Fruit fly (Drosophila melanogaster) whole organism, embryonic: ENCODE data around the gene rictor.

Experiments
- Atf3 ChIP-seq: fragments of 200-800 bp; sonication (Bioruptor generic); optimal IDR thresholded peaks from 3 replicates; lab custom pipeline; 2016; ENCODE audit warnings: missing biosample characterization, missing genetic modification characterization
- CG10274 ChIP-seq: fragments of 200-800 bp; sonication (Bioruptor generic); optimal IDR thresholded peaks from 3 replicates; lab custom pipeline; 2017; ENCODE audit warnings: missing biosample characterization, mild to moderate bottlenecking, missing genetic modification characterization
- CG12219 ChIP-seq: fragments of 200-800 bp; sonication (Bioruptor generic); optimal IDR thresholded peaks from 3 replicates; lab custom pipeline; 2018; ENCODE audit warnings: missing biosample characterization, mild to moderate bottlenecking, missing genetic modification characterization
- CG15011 ChIP-seq: fragments of 200-800 bp; sonication (Bioruptor generic); optimal IDR thresholded peaks from 3 replicates; lab custom pipeline; 2018; ENCODE audit warnings: missing biosample characterization, mild to moderate bottlenecking, missing genetic modification characterization
- CG15601 ChIP-seq: fragments of 200-800 bp; sonication (Bioruptor generic); optimal IDR thresholded peaks from 3 replicates; lab custom pipeline; 2019; ENCODE audit warnings: missing biosample characterization, mild to moderate bottlenecking, missing genetic modification characterization, moderate library complexity
- CG1602 ChIP-seq: fragments of 200-800 bp; sonication (Bioruptor generic); optimal IDR thresholded peaks from 3 replicates; lab custom pipeline; 2016; ENCODE audit warnings: missing biosample characterization, missing genetic modification characterization
- CG1792 ChIP-seq: fragments of 200-800 bp; sonication (Bioruptor generic); optimal IDR thresholded peaks from 2 replicates; lab custom pipeline; 2016; ENCODE audit warnings: missing biosample characterization, missing genetic modification characterization
- CG2889 ChIP-seq: fragments of 200-800 bp; sonication (Bioruptor generic); IDR thresholded peaks from 3 replicates; pipeline ENCODE4 v1.3.6; 2022; ENCODE audit warnings: missing biosample characterization, missing genetic modification characterization
- CG33213 ChIP-seq: fragments of 200-800 bp; sonication (Bioruptor generic); optimal IDR thresholded peaks from 3 replicates; lab custom pipeline; 2016; ENCODE audit warnings: missing biosample characterization, missing genetic modification characterization
- CG3726 ChIP-seq: fragments of 200-800 bp; sonication (Bioruptor generic); IDR thresholded peaks from 3 replicates; pipeline ENCODE4, ENCODE4 v1.3.6; 2022; ENCODE audit warnings: missing biosample characterization, missing genetic modification characterization
- CG42726 ChIP-seq: fragments of 200-800 bp; sonication (Bioruptor generic); IDR thresholded peaks from 2 replicates; pipeline ENCODE4 v1.3.6; 2022; ENCODE audit warnings: missing biosample characterization, missing genetic modification characterization; ENCODE audit not compliant: partially characterized antibody
- CG4617 ChIP-seq: fragments of 200-800 bp; sonication (Bioruptor generic); optimal IDR thresholded peaks from 3 replicates; lab custom pipeline; 2016; ENCODE audit warnings: missing biosample characterization, missing genetic modification characterization, borderline replicate concordance
- CG4730 ChIP-seq: fragments of 200-800 bp; sonication (Bioruptor generic); IDR thresholded peaks from 2 replicates; pipeline ENCODE4 v1.3.6; 2022; ENCODE audit warnings: missing biosample characterization, missing genetic modification characterization
- CG6683 ChIP-seq: fragments of 200-800 bp; sonication (Bioruptor generic); optimal IDR thresholded peaks from 2 replicates; lab custom pipeline; 2017; ENCODE audit warnings: missing biosample characterization, mild to moderate bottlenecking, missing genetic modification characterization, missing genetic modification reagents
- CG7987 ChIP-seq: fragments of 200-800 bp; sonication (Bioruptor generic); optimal IDR thresholded peaks from 2 replicates; lab custom pipeline; 2018; ENCODE audit warnings: missing biosample characterization, mild to moderate bottlenecking, missing genetic modification characterization, moderate library complexity
- CG8089 ChIP-seq: fragments of 200-800 bp; sonication (Bioruptor generic); optimal IDR thresholded peaks from 3 replicates; lab custom pipeline; 2016; ENCODE audit warnings: missing biosample characterization, missing genetic modification characterization
- CG8765 ChIP-seq: fragments of 200-800 bp; sonication (Bioruptor generic); IDR thresholded peaks from 2 replicates; pipeline ENCODE4 v1.3.6; 2022; ENCODE audit warnings: missing biosample characterization, missing genetic modification characterization
- CkIIα-i1 ChIP-seq: fragments of 200-800 bp; sonication (Bioruptor generic); IDR thresholded peaks from 2 replicates; pipeline ENCODE4 v1.3.6; 2022; ENCODE audit warnings: missing biosample characterization, missing genetic modification characterization
- Dfd ChIP-seq, 2 experiments: fragments of >200 bp; optimal IDR thresholded peaks; 2 replicates each; lab custom pipeline; 2017; ENCODE audit warnings: missing biosample characterization in 2 of 2, missing genetic modification characterization in 2 of 2
- Dref ChIP-seq: fragments of 200-800 bp; sonication (Bioruptor generic); IDR thresholded peaks from 2 replicates; pipeline ENCODE4 v1.3.6; 2022; ENCODE audit warnings: missing biosample characterization, missing genetic modification characterization
- HLH4C ChIP-seq: fragments of 200-800 bp; sonication (Bioruptor generic); IDR thresholded peaks from 3 replicates; pipeline ENCODE4 v1.3.6; 2022; ENCODE audit warnings: missing biosample characterization, missing genetic modification characterization; ENCODE audit not compliant: partially characterized antibody
- Hmr ChIP-seq: fragments of 200-800 bp; sonication (Bioruptor generic); optimal IDR thresholded peaks from 3 replicates; lab custom pipeline; 2017; ENCODE audit warnings: mild to moderate bottlenecking, missing biosample characterization, missing genetic modification reagents, missing genetic modification characterization
- Hr39 ChIP-seq: fragments of >200 bp; optimal IDR thresholded peaks from 2 replicates; lab custom pipeline; 2017
- MTF-1 ChIP-seq: fragments of 200-800 bp; sonication (Bioruptor generic); optimal IDR thresholded peaks from 2 replicates; lab custom pipeline; 2018; ENCODE audit warnings: missing biosample characterization, mild to moderate bottlenecking, missing genetic modification characterization, borderline replicate concordance
- Sry-δ ChIP-seq: fragments of 200-800 bp; sonication (Bioruptor generic); optimal IDR thresholded peaks from 2 replicates; lab custom pipeline; 2016; ENCODE audit warnings: missing biosample characterization, missing genetic modification characterization
- Stat92E ChIP-seq, 3 experiments: fragments of >200 bp in 2 of 3; fragments of 200-800 bp in 1 of 3; sonication (Bioruptor generic) in 1 of 3; optimal IDR thresholded peaks; 2 replicates each; lab custom pipeline; 2017 to 2019; ENCODE audit warnings: missing biosample characterization in 3 of 3, missing genetic modification characterization in 3 of 3, mild to moderate bottlenecking in 1 of 3, moderate library complexity in 1 of 3
- Usf ChIP-seq: fragments of 200-800 bp; sonication (Bioruptor generic); optimal IDR thresholded peaks from 2 replicates; lab custom pipeline; 2017; ENCODE audit warnings: missing genotype, missing biosample characterization, missing genetic modification characterization
- Vsx1 ChIP-seq: fragments of 200-800 bp; sonication (Bioruptor generic); optimal IDR thresholded peaks from 2 replicates; lab custom pipeline; 2017; ENCODE audit warnings: missing biosample characterization, mild to moderate bottlenecking, missing genetic modification characterization, missing genetic modification reagents
- ac ChIP-seq: fragments of 200-800 bp; sonication (Bioruptor generic); optimal IDR thresholded peaks from 3 replicates; lab custom pipeline; 2017; ENCODE audit warnings: missing biosample characterization, mild to moderate bottlenecking, missing genetic modification characterization
- cas ChIP-seq: fragments of 200-800 bp; sonication (Bioruptor generic); IDR thresholded peaks from 2 replicates; pipeline ENCODE4 v1.3.6; 2022; ENCODE audit warnings: missing biosample characterization, missing genetic modification characterization
- cato ChIP-seq: fragments of 200-800 bp; sonication (Bioruptor generic); optimal IDR thresholded peaks from 2 replicates; lab custom pipeline; 2016; ENCODE audit warnings: missing biosample characterization, missing genetic modification characterization, borderline replicate concordance
- cg ChIP-seq: fragments of 200-800 bp; sonication (Bioruptor generic); optimal IDR thresholded peaks from 3 replicates; lab custom pipeline; 2019; ENCODE audit warnings: missing biosample characterization, mild to moderate bottlenecking, missing genetic modification characterization, moderate library complexity
- da ChIP-seq: fragments of 200-800 bp; sonication (Bioruptor generic); optimal IDR thresholded peaks from 2 replicates; lab custom pipeline; 2016; ENCODE audit warnings: missing biosample characterization, missing genetic modification characterization
- dmrt99B ChIP-seq: fragments of 200-800 bp; sonication (Bioruptor generic); optimal IDR thresholded peaks from 2 replicates; lab custom pipeline; 2018; ENCODE audit warnings: missing biosample characterization, mild to moderate bottlenecking, missing genetic modification characterization, moderate library complexity
- fu2 ChIP-seq: fragments of 200-800 bp; sonication (Bioruptor generic); optimal IDR thresholded peaks from 2 replicates; lab custom pipeline; 2016; ENCODE audit warnings: missing biosample characterization, missing genetic modification characterization
- her ChIP-seq: fragments of 200-800 bp; sonication (Bioruptor generic); optimal IDR thresholded peaks from 2 replicates; lab custom pipeline; 2016; ENCODE audit warnings: missing biosample characterization, missing genetic modification characterization
- inv ChIP-seq: fragments of 200-800 bp; sonication (Bioruptor generic); IDR thresholded peaks from 2 replicates; pipeline ENCODE4 v1.3.6; 2022; ENCODE audit warnings: missing biosample characterization, missing genetic modification characterization; ENCODE audit not compliant: partially characterized antibody
- klu ChIP-seq: fragments of 200-800 bp; sonication (Bioruptor generic); IDR thresholded peaks from 2 replicates; pipeline ENCODE4 v1.3.6; 2022; ENCODE audit warnings: missing biosample characterization, missing genetic modification characterization
- mirr ChIP-seq: fragments of 200-800 bp; sonication (Bioruptor generic); optimal IDR thresholded peaks from 3 replicates; lab custom pipeline; 2018; ENCODE audit warnings: missing biosample characterization, mild to moderate bottlenecking, missing genetic modification characterization
- nmo ChIP-seq: fragments of 200-800 bp; sonication (Bioruptor generic); optimal IDR thresholded peaks from 2 replicates; lab custom pipeline; 2018; ENCODE audit warnings: missing biosample characterization, mild to moderate bottlenecking, missing genetic modification characterization, moderate library complexity
- pb ChIP-seq: fragments of 200-800 bp; sonication (Bioruptor generic); optimal IDR thresholded peaks from 3 replicates; lab custom pipeline; 2016; ENCODE audit warnings: missing biosample characterization, missing genetic modification characterization
- prd ChIP-seq, 3 experiments: fragments of >200 bp in 2 of 3; fragments of 200-800 bp in 1 of 3; sonication (Bioruptor generic) in 1 of 3; optimal IDR thresholded peaks in 2 of 3; IDR thresholded peaks in 1 of 3; 2 replicates in 2 of 3; 3 replicates in 1 of 3; pipeline versions ENCODE4 v1.3.6 to Lab custom; 2017 to 2022; ENCODE audit warnings: missing biosample characterization in 1 of 3, missing genetic modification characterization in 1 of 3
- psq ChIP-seq: fragments of 200-800 bp; sonication (Bioruptor generic); optimal IDR thresholded peaks from 2 replicates; lab custom pipeline; 2017; ENCODE audit warnings: missing biosample characterization, missing genetic modification characterization
- rib ChIP-seq: fragments of 200-800 bp; sonication (Bioruptor generic); IDR thresholded peaks from 2 replicates; pipeline ENCODE4 v1.3.6; 2022; ENCODE audit warnings: missing biosample characterization, missing genetic modification characterization
- row ChIP-seq: fragments of 200-800 bp; sonication (Bioruptor generic); IDR thresholded peaks from 3 replicates; pipeline ENCODE4 v1.3.6; 2022; ENCODE audit warnings: missing biosample characterization, missing genetic modification characterization
- tin ChIP-seq: fragments of 200-800 bp; sonication (Bioruptor generic); optimal IDR thresholded peaks from 3 replicates; lab custom pipeline; 2016; ENCODE audit warnings: missing biosample characterization, missing genetic modification characterization
- wek ChIP-seq: fragments of 200-800 bp; sonication (Bioruptor generic); optimal IDR thresholded peaks from 3 replicates; lab custom pipeline; 2018; ENCODE audit warnings: missing biosample characterization, mild to moderate bottlenecking, missing genetic modification characterization, moderate library complexity

The rictor gene

dm6 chrX:19297899-19298784 is 37.1 kb upstream of the rictor start, which contains the start of gene CG8034:
CG8034 (minus strand) TSS chrX:19298162.
- TF ChIP-seq nmo (GFP tag; lab: Kevin White, UChicago) (peak; percentile 99), Stat92E (GFP tag; optimal IDR thresholded peaks at IDR 0.05; lab: Kevin White, UChicago) (peak in 1 of 3 experiments; percentile 86), Sry-δ (peak; percentile 57), cg (peak; percentile 95), dmrt99B (peak; percentile 98), CG1792 (peak; percentile 83), rib (peak; percentile 89), da (GFP tag; lab: Kevin White, UChicago) (peak; percentile 94), CG2889 (peak; percentile 90), Dref (GFP tag; lab: Robert Waterston, UW) (peak; percentile 36; the same call in 1 of the 2 replicates), CG15601 (tag; lab: Kevin White, UChicago) (peak; percentile 95), CG8089 (GFP tag; lab: Kevin White, UChicago) (peak; percentile 92), ac (GFP tag; lab: Kevin White, UChicago) (peak; percentile 88), Usf (GFP tag; lab: Kevin White, UChicago) (peak; percentile 97), cas (GFP tag; lab: Robert Waterston, UW) (peak; percentile 71), CG3726 (GFP tag; lab: Robert Waterston, UW) (peak; percentile 90), HLH4C (GFP tag; lab: Robert Waterston, UW) (peak; percentile 58; the same call in 2 of the 3 replicates), klu (GFP tag; lab: Robert Waterston, UW) (peak; percentile 95), Atf3 (GFP tag; lab: Kevin White, UChicago) (peak; percentile 95), prd (optimal IDR thresholded peaks at IDR 0.05; lab: Kevin White, UChicago) (no peak), prd (GFP tag; IDR thresholded peaks at IDR 0.05; lab: Robert Waterston, UW) (peak; percentile 97), CG6683 (GFP tag; lab: Kevin White, UChicago) (peak; percentile 93), CG4730 (GFP tag; lab: Robert Waterston, UW) (peak; percentile 90), fu2 (GFP tag; lab: Kevin White, UChicago) (peak; percentile 93), CG1602 (GFP tag; lab: Kevin White, UChicago) (peak; percentile 94), inv (GFP tag; lab: Robert Waterston, UW) (peak; percentile 31; the same call in 1 of the 2 replicates), CkIIα-i1 (GFP tag; lab: Robert Waterston, UW) (peak; percentile 65; the same call in 1 of the 2 replicates), CG42726 (peak; percentile 53; the same call in 1 of the 2 replicates), CG7987 (GFP tag; lab: Kevin White, UChicago) (peak; percentile 91), row (GFP tag; lab: Robert Waterston, UW) (peak; percentile 98), Hmr (peak; percentile 98), tin (GFP tag; lab: Kevin White, UChicago) (peak; percentile 95), Hr39 (lab: Kevin White, UChicago) (no peak), Dfd (GFP tag; optimal IDR thresholded peaks at IDR 0.05; lab: Kevin White, UChicago) (peak in 1 of 2 experiments; percentile 83), CG33213 (GFP tag; lab: Kevin White, UChicago) (peak; percentile 93), CG8765 (GFP tag; lab: Robert Waterston, UW) (peak; percentile 92), CG4617 (peak; percentile 90), mirr (GFP tag; lab: Kevin White, UChicago) (peak; percentile 92), cato (GFP tag; lab: Kevin White, UChicago) (peak; percentile 91), wek (GFP tag; lab: Kevin White, UChicago) (peak; percentile 83), CG12219 (GFP tag; lab: Kevin White, UChicago) (peak; percentile 96), CG10274 (GFP tag; lab: Kevin White, UChicago) (peak; percentile 91), pb (GFP tag; lab: Kevin White, UChicago) (peak; percentile 91), CG15011 (peak; percentile 96), MTF-1 (peak; percentile 84), psq (GFP tag; lab: Kevin White, UChicago) (peak; percentile 77), her (GFP tag; lab: Kevin White, UChicago) (peak; percentile 84), Vsx1 (GFP tag; lab: Kevin White, UChicago) (peak; percentile 93)
